Worm (Caenorhabditis elegans) whole organism, L4 larva: ENCODE data around the gene C35A5.8.

ENCODE experiments used
- D1046.2 ChIP-seq: fragments of 200-800 bp; sonication (Bioruptor generic); IDR thresholded peaks from 2 replicates; pipeline ENCODE4 v1.3.6; 2022; ENCODE audit warnings: missing genetic modification characterization, missing compliant biosample characterization
- F44E2.7 ChIP-seq: fragments of 200-800 bp; sonication (Bioruptor generic); IDR thresholded peaks from 2 replicates; pipeline ENCODE4 v2.1.2; 2022; ENCODE audit warnings: missing genetic modification characterization, missing compliant biosample characterization
- R02D3.7 ChIP-seq: fragments of 150-350 bp; sonication (generic microtip); optimal IDR thresholded peaks from 3 replicates; lab custom pipeline; 2014; ENCODE audit warnings: missing biosample characterization, missing genetic modification characterization
- Y105C5A.15 ChIP-seq: fragments of 200-800 bp; sonication (Bioruptor generic); IDR thresholded peaks from 2 replicates; pipeline ENCODE4 v1.3.6; 2022; ENCODE audit warnings: missing genetic modification characterization, missing compliant biosample characterization
- Y48G9A.11 ChIP-seq: fragments of 200-800 bp; sonication (Bioruptor generic); IDR thresholded peaks from 2 replicates; pipeline ENCODE4 v1.3.6; 2022; ENCODE audit warnings: missing genetic modification reagents, missing genetic modification characterization, missing compliant biosample characterization
- ZK337.2 ChIP-seq: fragments of 200-800 bp; sonication (Bioruptor generic); IDR thresholded peaks from 2 replicates; pipeline ENCODE4 v1.3.6; 2022; ENCODE audit warnings: missing genetic modification reagents, missing genetic modification characterization, missing compliant biosample characterization
- aha-1 ChIP-seq: fragments of 150-350 bp; peaks from one replicate; lab custom pipeline; 2014; ENCODE audit warnings: missing biosample characterization, missing genetic modification characterization
- arid-1 ChIP-seq: fragments of 200-800 bp; sonication (Bioruptor generic); conservative IDR thresholded peaks from 2 replicates; pipeline ENCODE4 v1.3.6; 2022; ENCODE audit warnings: missing genetic modification reagents, missing genetic modification characterization, missing compliant biosample characterization
- ceh-28 ChIP-seq: fragments of 150-350 bp; optimal IDR thresholded peaks from 2 replicates; lab custom pipeline; 2014; ENCODE audit warnings: missing biosample characterization, missing genetic modification reagents, missing genetic modification characterization
- ceh-82 ChIP-seq: sonication (generic microtip); optimal IDR thresholded peaks from 2 replicates; lab custom pipeline; 2017; ENCODE audit warnings: missing biosample characterization, missing genetic modification characterization
- cey-2 ChIP-seq: sonication (generic microtip); optimal IDR thresholded peaks from 3 replicates; lab custom pipeline; 2017; ENCODE audit warnings: missing genetic modification characterization, mild to moderate bottlenecking, missing compliant biosample characterization, antibody characterized with exemption, borderline replicate concordance; ENCODE audit not compliant: insufficient read depth
- daf-12 ChIP-seq: fragments of 150-350 bp; optimal IDR thresholded peaks from 2 replicates; lab custom pipeline; 2014; ENCODE audit warnings: missing biosample characterization, missing genetic modification reagents, missing genetic modification characterization
- fkh-10 ChIP-seq: fragments of 150-350 bp; optimal IDR thresholded peaks from 2 replicates; lab custom pipeline; 2014; ENCODE audit warnings: missing biosample characterization, missing genetic modification reagents, missing genetic modification characterization
- hlh-30 ChIP-seq: sonication (generic microtip); optimal IDR thresholded peaks from 2 replicates; lab custom pipeline; 2017; ENCODE audit warnings: antibody characterized with exemption, mild to moderate bottlenecking, missing genetic modification characterization, missing compliant biosample characterization; ENCODE audit not compliant: insufficient read depth
- lin-29 ChIP-seq: fragments of 200-800 bp; sonication (Bioruptor generic); IDR thresholded peaks from 2 replicates; pipeline ENCODE4 v1.3.6; 2022; ENCODE audit warnings: missing genetic modification reagents, missing genetic modification characterization, missing compliant biosample characterization
- madf-5 ChIP-seq, 2 experiments: fragments of 200-800 bp; sonication (Bioruptor generic); IDR thresholded peaks; 2 replicates each; pipeline ENCODE4 v1.3.6; 2022; ENCODE audit warnings: missing compliant biosample characterization in 2 of 2, missing genetic modification characterization in 2 of 2
- madf-9 ChIP-seq: fragments of 200-800 bp; sonication (Bioruptor generic); conservative IDR thresholded peaks from 2 replicates; pipeline ENCODE4 v1.3.6; 2022; ENCODE audit warnings: missing genetic modification reagents, missing genetic modification characterization, missing compliant biosample characterization
- mxl-2 ChIP-seq: fragments of 200-800 bp; sonication (Bioruptor generic); conservative IDR thresholded peaks from 2 replicates; pipeline ENCODE4 v1.3.6; 2022; ENCODE audit warnings: missing genetic modification reagents, missing genetic modification characterization, missing compliant biosample characterization
- mxl-3 ChIP-seq: fragments of 200-800 bp; sonication (Bioruptor generic); optimal IDR thresholded peaks from 2 replicates; lab custom pipeline; 2018; ENCODE audit warnings: mild to moderate bottlenecking, missing genetic modification characterization, missing compliant biosample characterization
- nhr-111 ChIP-seq: fragments of 200-800 bp; sonication (Bioruptor generic); optimal IDR thresholded peaks from 2 replicates; lab custom pipeline; 2018; ENCODE audit warnings: mild to moderate bottlenecking, missing genetic modification characterization, missing compliant biosample characterization
- nhr-237 ChIP-seq: sonication (generic microtip); optimal IDR thresholded peaks from 2 replicates; lab custom pipeline; 2017; ENCODE audit warnings: missing biosample characterization, missing genetic modification characterization
- nhr-28 ChIP-seq: fragments of 150-350 bp; optimal IDR thresholded peaks from 2 replicates; lab custom pipeline; 2014; ENCODE audit warnings: missing biosample characterization, missing genetic modification characterization
- nhr-41 ChIP-seq: fragments of 200-800 bp; sonication (Bioruptor generic); IDR thresholded peaks from 2 replicates; pipeline ENCODE4 v1.3.6; 2022; ENCODE audit warnings: missing genetic modification reagents, missing genetic modification characterization, missing compliant biosample characterization
- nhr-48 ChIP-seq: sonication (generic microtip); optimal IDR thresholded peaks from 2 replicates; lab custom pipeline; 2016; ENCODE audit warnings: mild to moderate bottlenecking, missing genetic modification characterization, missing compliant biosample characterization
- nhr-6 ChIP-seq: fragments of 150-350 bp; optimal IDR thresholded peaks from 2 replicates; lab custom pipeline; 2014; ENCODE audit warnings: missing biosample characterization, missing genetic modification characterization
- nhr-77 ChIP-seq: fragments of 150-350 bp; optimal IDR thresholded peaks from 2 replicates; lab custom pipeline; 2014; ENCODE audit warnings: missing biosample characterization, missing genetic modification characterization
- pqm-1 ChIP-seq: sonication (generic microtip); optimal IDR thresholded peaks from 2 replicates; lab custom pipeline; 2017; ENCODE audit warnings: missing biosample characterization, missing genetic modification characterization
- saeg-2 ChIP-seq: fragments of 200-800 bp; sonication (Bioruptor generic); IDR thresholded peaks from 2 replicates; pipeline ENCODE4 v1.3.6; 2022; ENCODE audit warnings: missing genetic modification reagents, missing genetic modification characterization, missing compliant biosample characterization
- set-16 ChIP-seq: fragments of 200-800 bp; sonication (Bioruptor generic); IDR thresholded peaks from 2 replicates; pipeline ENCODE4 v1.3.6; 2022; ENCODE audit warnings: missing genetic modification reagents, missing genetic modification characterization, missing compliant biosample characterization
- snpc-1.2 ChIP-seq: fragments of 200-800 bp; sonication (Bioruptor generic); IDR thresholded peaks from 2 replicates; pipeline ENCODE4 v1.3.6; 2022; ENCODE audit warnings: missing genetic modification reagents, missing genetic modification characterization, missing compliant biosample characterization
- spr-1 ChIP-seq: sonication (generic microtip); optimal IDR thresholded peaks from 2 replicates; lab custom pipeline; 2016; ENCODE audit warnings: mild to moderate bottlenecking, missing genetic modification characterization, missing compliant biosample characterization
- unc-62 ChIP-seq, 3 experiments: fragments of 150-350 bp in 1 of 3; sonication (generic microtip); optimal IDR thresholded peaks in 2 of 3; peaks in 1 of 3; 1 replicate in 1 of 3; 2 replicates in 2 of 3; lab custom pipeline; 2014 to 2017; ENCODE audit warnings: missing biosample characterization in 3 of 3, missing genetic modification characterization in 3 of 3, missing genetic modification reagents in 3 of 3, missing genotype in 1 of 3
- ztf-7 ChIP-seq: fragments of 150-350 bp; optimal IDR thresholded peaks from 2 replicates; lab custom pipeline; 2014; ENCODE audit warnings: missing biosample characterization, missing genetic modification characterization

Gene C35A5.8

ce11 chrV:10529600-10529999, 3.9 kb upstream of the C35A5.8 start:
- peak; percentile 31 for TF ChIP-seq nhr-28 (tag; lab: Kevin White, UChicago)
- TF ChIP-seq aha-1 (tag; lab: Kevin White, UChicago) = peak; percentile 90
- no peak for TF ChIP-seq nhr-6
- TF ChIP-seq, all 104 proteins: peak for 2

- TF ChIP-seq nhr-77 (tag; lab: Kevin White, UChicago) (no peak), cey-2 (no peak), snpc-1.2 (GFP tag; lab: Robert Waterston, UW) (no peak), lin-29 (no peak), madf-9 (GFP tag; lab: Robert Waterston, UW) (no peak), D1046.2 (GFP tag; lab: Robert Waterston, UW) (no peak), ceh-82 (tag; lab: Kevin White, UChicago) (no peak), saeg-2 (no peak), Y105C5A.15 (GFP tag; lab: Robert Waterston, UW) (no peak), ZK337.2 (GFP tag; lab: Robert Waterston, UW) (no peak), Y48G9A.11 (no peak), nhr-237 (tag; lab: Kevin White, UChicago) (no peak), daf-12 (tag; lab: Kevin White, UChicago) (no peak)
Measured at ce11 chrV:10528500-10528899, 2.8 kb upstream of the C35A5.8 start, which contains the start of gene F25D1.3. Gene F25D1.3, plus strand, starts transcription at chrV:10528724.

ce11 chrV:10516702-10517101, 9.0 kb downstream of the C35A5.8 start:
- TF ChIP-seq unc-62 (GFP tag; optimal IDR thresholded peaks at IDR 0.05 in 1 of 2; lab: Kevin White, UChicago) (peak in 1 of 2 experiments; percentile 96), unc-62 (tag; optimal IDR thresholded peaks at IDR 0.05; lab: Kevin White, UChicago) (no peak), ceh-28 (tag; lab: Kevin White, UChicago) (no peak)

- TF ChIP-seq nhr-6 (no peak), unc-62 (GFP tag; optimal IDR thresholded peaks at IDR 0.05 in 1 of 2; lab: Kevin White, UChicago) (peak in 1 of 2 experiments; percentile 61), unc-62 (tag; optimal IDR thresholded peaks at IDR 0.05; lab: Kevin White, UChicago) (no peak)
Measured at ce11 chrV:10514271-10514670, 11.4 kb downstream of the C35A5.8 start, which contains the start of gene dmsr-8. Gene dmsr-8, minus strand, starts transcription at chrV:10514371.

- TF ChIP-seq ztf-7 (tag; lab: Kevin White, UChicago) = peak; percentile 97
- TF ChIP-seq nhr-28 (tag; lab: Kevin White, UChicago) = peak; percentile 16
- no peak for TF ChIP-seq aha-1 (tag; lab: Kevin White, UChicago)
- TF ChIP-seq hlh-30 = peak; percentile 52
- no peak for TF ChIP-seq set-16
- no peak for TF ChIP-seq D1046.2 (GFP tag; lab: Robert Waterston, UW)
Measured at ce11 chrV:10508855-10509254, 16.9 kb downstream of the C35A5.8 start, which contains the start of gene C35A5.6. Gene C35A5.6, plus strand, starts transcription at chrV:10509137.

ce11 chrV:10505553-10505952, 20.2 kb downstream of the C35A5.8 start, which contains the start of gene C35A5.5:
Gene C35A5.5, plus strand, starts transcription at chrV:10505853.
- TF ChIP-seq daf-12 (tag; lab: Kevin White, UChicago) (no peak), nhr-41 (GFP tag; lab: Robert Waterston, UW) (no peak), mxl-3 (GFP tag; lab: Kevin White, UChicago) (no peak), pqm-1 (no peak), F44E2.7 (GFP tag; lab: Robert Waterston, UW) (no peak), aha-1 (tag; lab: Kevin White, UChicago) (no peak), spr-1 (tag; lab: Kevin White, UChicago) (no peak), nhr-28 (tag; lab: Kevin White, UChicago) (no peak), arid-1 (GFP tag; lab: Robert Waterston, UW) (no peak), nhr-111 (GFP tag; lab: Kevin White, UChicago) (no peak), R02D3.7 (tag; lab: Kevin White, UChicago) (no peak), madf-5 (GFP tag; IDR thresholded peaks at IDR 0.05; lab: Robert Waterston, UW) (no peak), fkh-10 (GFP tag; lab: Kevin White, UChicago) (no peak), nhr-48 (tag; lab: Kevin White, UChicago) (no peak), set-16 (no peak), mxl-2 (GFP tag; lab: Robert Waterston, UW) (no peak), madf-9 (GFP tag; lab: Robert Waterston, UW) (no peak)
